Worm (Caenorhabditis elegans) whole organism, midembryonic: ENCODE measurements around the gene cyp-35D1.

Experiments used
- T22C8.4 ChIP-seq: fragments of 200-800 bp; sonication (Bioruptor generic); IDR thresholded peaks from 2 replicates; pipeline ENCODE4 v1.3.6; 2022; ENCODE audit warnings: missing genetic modification characterization, missing compliant biosample characterization
- cog-1 ChIP-seq: sonication (generic microtip); optimal IDR thresholded peaks from 2 replicates; lab custom pipeline; 2016; ENCODE audit warnings: missing genetic modification characterization, missing compliant biosample characterization
- flt-1 ChIP-seq: fragments of 200-800 bp; sonication (Bioruptor generic); IDR thresholded peaks from 2 replicates; pipeline ENCODE4 v1.3.6; 2022; ENCODE audit warnings: missing genetic modification characterization, missing compliant biosample characterization
- klf-2 ChIP-seq: fragments of 200-800 bp; sonication (Bioruptor generic); conservative IDR thresholded peaks from 2 replicates; pipeline ENCODE4 v1.3.6; 2022; ENCODE audit warnings: missing genetic modification reagents, missing genetic modification characterization, missing compliant biosample characterization
- med-1 ChIP-seq: sonication (generic microtip); optimal IDR thresholded peaks from 2 replicates; lab custom pipeline; 2017; ENCODE audit warnings: missing genetic modification characterization, mild to moderate bottlenecking, missing compliant biosample characterization, antibody characterized with exemption, missing genetic modification reagents; ENCODE audit not compliant: insufficient read depth
- ref-1 ChIP-seq: fragments of 200-800 bp; sonication (Bioruptor generic); conservative IDR thresholded peaks from 2 replicates; pipeline ENCODE4 v1.3.6; 2022; ENCODE audit warnings: missing genetic modification reagents, missing genetic modification characterization, missing compliant biosample characterization
- tab-1 ChIP-seq: fragments of 200-800 bp; sonication (Bioruptor generic); IDR thresholded peaks from 2 replicates; pipeline ENCODE4 v1.3.6; 2022; ENCODE audit warnings: missing genetic modification characterization, missing compliant biosample characterization
- ztf-23 ChIP-seq: fragments of 200-800 bp; sonication (Bioruptor generic); IDR thresholded peaks from 2 replicates; pipeline ENCODE4 v1.3.6; 2022; ENCODE audit warnings: missing genetic modification reagents, missing genetic modification characterization, missing compliant biosample characterization
- ztf-29 ChIP-seq: fragments of 200-800 bp; sonication (Bioruptor generic); IDR thresholded peaks from 2 replicates; pipeline ENCODE4 v1.3.6; 2022; ENCODE audit warnings: missing genetic modification reagents, missing genetic modification characterization, missing compliant biosample characterization

The cyp-35D1 gene

DNA sequence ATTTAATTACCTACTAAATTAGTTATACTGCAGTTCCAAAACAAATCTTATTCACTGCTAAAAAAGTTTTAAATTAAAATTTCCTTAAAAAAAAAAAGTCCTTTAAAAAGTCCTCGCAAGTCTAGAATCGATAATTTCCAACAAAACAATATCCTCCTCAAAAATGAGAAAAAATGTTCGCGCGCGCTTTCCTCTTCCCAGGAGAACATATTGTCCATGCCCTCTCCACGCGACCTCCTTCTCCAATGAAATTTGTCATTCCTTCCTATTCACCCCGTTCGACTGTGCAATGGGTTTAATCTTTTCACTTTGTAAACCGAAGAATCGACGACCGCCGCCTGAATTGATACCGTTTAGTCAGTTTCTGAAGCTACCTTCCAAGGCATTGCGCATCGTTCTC, 32.9 kb upstream of the cyp-35D1 start, which contains the start of gene T10C6.10:
TSS of gene T10C6.10 (plus strand) at position 248 of the 400 bp plus-strand sequence.
- TF ChIP-seq cog-1 (tag; lab: Kevin White, UChicago) = no peak
- TF ChIP-seq klf-2 (GFP tag; lab: Robert Waterston, UW) = no peak
- TF ChIP-seq med-1 = no peak
- no peak for TF ChIP-seq tab-1 (GFP tag; lab: Robert Waterston, UW)
- no peak for TF ChIP-seq ref-1
- no peak for TF ChIP-seq ztf-29 (GFP tag; lab: Robert Waterston, UW)
- no peak for TF ChIP-seq ztf-23
- TF ChIP-seq flt-1 (GFP tag; lab: Robert Waterston, UW) = no peak
- TF ChIP-seq T22C8.4 = no peak

DNA sequence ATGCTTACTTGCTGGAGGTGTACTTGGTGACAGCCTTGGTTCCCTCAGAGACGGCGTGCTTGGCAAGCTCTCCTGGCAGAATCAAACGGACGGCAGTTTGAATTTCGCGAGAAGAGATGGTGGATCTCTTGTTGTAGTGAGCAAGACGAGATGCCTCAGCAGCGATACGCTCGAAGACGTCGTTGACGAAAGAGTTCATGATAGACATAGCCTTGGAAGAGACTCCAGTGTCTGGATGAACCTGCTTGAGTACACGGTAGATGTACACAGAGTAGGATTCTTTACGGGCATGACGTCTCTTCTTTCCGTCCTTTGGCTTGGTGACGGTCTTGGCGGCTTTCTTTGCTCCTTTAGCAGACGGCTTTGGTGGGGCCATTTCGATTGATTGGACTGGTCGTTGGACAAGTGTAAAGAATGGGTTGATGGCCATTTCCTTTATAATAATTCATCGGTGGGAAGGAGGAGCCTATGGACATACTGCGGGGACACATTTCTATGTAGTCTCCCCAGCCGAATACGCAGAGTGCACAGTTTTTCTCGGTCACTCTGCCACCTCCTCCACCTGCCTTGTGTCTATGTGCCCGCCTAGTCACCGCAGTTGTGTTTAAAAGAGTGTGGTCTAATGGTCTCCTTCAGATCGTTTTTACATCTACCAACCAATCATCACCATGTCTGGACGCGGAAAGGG, 28.8 kb upstream of the cyp-35D1 start, which contains the start of the genes his-4 and his-3:
TSS of gene his-4 (minus strand) at position 376 of the 688 bp plus-strand sequence.
TSS of gene his-3 (plus strand) at position 669 of the 688 bp plus-strand sequence.
- TF ChIP-seq cog-1 (tag; lab: Kevin White, UChicago) (peak; percentile 31), ref-1 (0 out of 2 replicates have a peak, but pooled peaks have one; percentile 7), flt-1 (GFP tag; lab: Robert Waterston, UW) (peak; percentile 64; the same call in 1 of the 2 replicates), T22C8.4 (peak; percentile 12; the same call in 1 of the 2 replicates), ztf-29 (GFP tag; lab: Robert Waterston, UW) (peak; percentile 76)

DNA sequence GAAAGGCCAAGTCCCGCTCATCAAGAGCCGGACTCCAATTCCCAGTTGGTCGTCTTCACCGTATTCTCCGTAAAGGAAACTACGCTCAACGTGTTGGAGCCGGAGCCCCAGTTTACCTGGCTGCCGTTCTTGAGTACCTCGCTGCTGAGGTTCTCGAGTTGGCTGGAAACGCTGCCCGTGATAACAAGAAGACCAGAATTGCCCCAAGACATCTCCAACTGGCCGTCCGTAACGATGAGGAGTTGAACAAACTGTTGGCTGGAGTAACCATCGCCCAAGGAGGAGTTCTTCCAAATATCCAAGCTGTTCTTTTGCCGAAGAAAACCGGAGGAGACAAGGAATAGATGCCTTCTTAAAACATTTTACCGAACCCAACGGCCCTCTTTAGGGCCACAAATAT, 28.2 kb upstream of the cyp-35D1 start:
- TF ChIP-seq flt-1 (GFP tag; lab: Robert Waterston, UW) = peak; percentile 25

DNA sequence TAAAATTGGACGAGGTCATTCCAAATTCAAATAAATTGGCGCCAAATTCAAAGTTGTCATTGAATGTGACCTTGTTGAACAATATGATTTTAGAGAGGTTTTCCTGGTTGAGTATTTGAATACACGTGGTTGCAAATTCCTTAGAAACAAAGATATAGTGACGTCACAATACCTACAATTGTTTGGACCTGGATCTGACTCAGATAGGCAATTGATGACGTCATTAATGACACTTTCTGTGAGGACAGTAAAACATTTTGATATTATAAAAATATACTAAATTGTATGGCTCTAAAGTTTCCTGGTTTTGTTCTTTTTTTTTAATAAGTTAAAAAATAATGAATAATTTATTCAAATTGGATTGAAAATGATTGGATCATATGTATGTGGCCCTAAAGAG, 27.6 kb upstream of the cyp-35D1 start:
- TF ChIP-seq T22C8.4 (no peak), med-1 (no peak), ztf-29 (GFP tag; lab: Robert Waterston, UW) (no peak), klf-2 (GFP tag; lab: Robert Waterston, UW) (no peak), ztf-23 (no peak), cog-1 (tag; lab: Kevin White, UChicago) (no peak), tab-1 (GFP tag; lab: Robert Waterston, UW) (no peak), ref-1 (no peak), flt-1 (GFP tag; lab: Robert Waterston, UW) (no peak)

DNA sequence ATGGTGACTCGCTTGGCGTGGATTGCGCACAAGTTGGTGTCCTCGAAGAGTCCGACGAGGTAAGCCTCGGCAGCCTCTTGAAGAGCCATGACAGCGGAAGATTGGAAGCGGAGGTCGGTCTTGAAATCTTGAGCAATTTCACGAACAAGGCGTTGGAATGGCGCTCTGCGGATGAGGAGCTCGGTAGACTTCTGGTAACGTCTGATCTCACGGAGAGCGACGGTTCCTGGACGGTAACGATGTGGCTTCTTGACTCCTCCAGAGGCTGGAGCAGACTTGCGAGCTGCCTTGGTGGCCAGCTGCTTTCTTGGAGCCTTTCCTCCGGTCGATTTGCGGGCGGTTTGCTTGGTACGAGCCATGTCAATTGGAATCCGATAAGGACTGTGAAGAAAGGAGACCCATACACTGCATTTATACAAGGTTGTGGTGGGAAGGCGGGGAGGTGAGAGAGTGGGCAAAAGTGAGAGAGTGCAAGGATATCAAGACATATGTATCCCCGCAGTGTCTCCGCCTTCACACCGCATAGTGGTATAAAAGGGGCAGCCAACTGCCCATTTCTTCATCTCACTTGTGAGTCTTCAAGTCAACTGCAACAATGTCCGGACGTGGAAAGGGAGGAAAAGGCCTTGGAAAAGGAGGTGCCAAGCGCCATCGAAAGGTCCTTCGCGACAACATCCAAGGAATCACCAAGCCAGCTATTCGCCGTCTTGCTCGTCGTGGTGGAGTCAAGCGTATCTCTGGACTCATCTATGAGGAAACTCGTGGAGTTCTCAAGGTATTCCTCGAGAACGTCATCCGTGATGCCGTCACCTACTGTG, 26.9 kb upstream of the cyp-35D1 start, which contains the start of the genes his-2 and his-1:
TSS of gene his-2 (minus strand) at position 359 of the 818 bp plus-strand sequence.
TSS of gene his-1 (plus strand) at position 596 of the 818 bp plus-strand sequence.
- 0 out of 2 replicates have a peak, but pooled peaks have one; percentile 3 for TF ChIP-seq klf-2 (GFP tag; lab: Robert Waterston, UW)
- TF ChIP-seq flt-1 (GFP tag; lab: Robert Waterston, UW) = peak; percentile 81
- TF ChIP-seq ztf-23 = 0 out of 2 replicates have a peak, but pooled peaks have one; percentile 35

DNA sequence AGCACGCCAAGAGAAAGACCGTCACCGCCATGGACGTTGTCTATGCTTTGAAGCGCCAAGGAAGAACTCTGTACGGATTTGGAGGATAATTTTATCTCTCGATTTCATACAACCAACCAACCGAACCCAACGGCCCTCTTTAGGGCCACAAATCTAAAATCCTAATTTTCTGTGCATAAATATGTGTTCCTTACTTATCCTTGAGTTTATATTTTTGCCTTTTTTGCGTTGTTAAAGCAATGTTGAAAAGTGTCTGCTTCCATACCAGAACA, 26.4 kb upstream of the cyp-35D1 start:
- TF ChIP-seq med-1 = no peak

DNA sequence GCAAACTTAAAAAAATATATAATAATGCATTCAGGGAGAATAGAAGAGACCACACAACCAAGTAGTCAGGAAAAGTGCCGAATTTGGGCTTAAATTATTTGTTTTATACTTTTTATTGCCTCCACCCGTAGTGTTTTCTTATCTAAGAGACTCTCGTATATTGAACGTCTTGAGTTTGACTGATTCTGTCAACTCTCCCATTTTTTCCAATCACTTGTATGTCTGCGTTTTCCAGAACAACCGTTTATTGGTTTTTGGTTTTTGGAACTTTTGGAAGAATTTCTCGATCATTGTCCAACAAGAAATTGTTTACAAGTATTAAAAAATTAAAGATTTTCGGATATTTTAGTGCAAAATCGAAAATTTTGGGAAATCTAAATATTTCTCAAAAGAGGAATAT, 25.4 kb upstream of the cyp-35D1 start:
- TF ChIP-seq klf-2 (GFP tag; lab: Robert Waterston, UW) = no peak
- no peak for TF ChIP-seq ztf-29 (GFP tag; lab: Robert Waterston, UW)
- TF ChIP-seq T22C8.4 = no peak
- no peak for TF ChIP-seq ref-1
- TF ChIP-seq med-1 = no peak
- TF ChIP-seq tab-1 (GFP tag; lab: Robert Waterston, UW) = no peak
- no peak for TF ChIP-seq cog-1 (tag; lab: Kevin White, UChicago)
- TF ChIP-seq ztf-23 = no peak
- TF ChIP-seq flt-1 (GFP tag; lab: Robert Waterston, UW) = no peak

DNA sequence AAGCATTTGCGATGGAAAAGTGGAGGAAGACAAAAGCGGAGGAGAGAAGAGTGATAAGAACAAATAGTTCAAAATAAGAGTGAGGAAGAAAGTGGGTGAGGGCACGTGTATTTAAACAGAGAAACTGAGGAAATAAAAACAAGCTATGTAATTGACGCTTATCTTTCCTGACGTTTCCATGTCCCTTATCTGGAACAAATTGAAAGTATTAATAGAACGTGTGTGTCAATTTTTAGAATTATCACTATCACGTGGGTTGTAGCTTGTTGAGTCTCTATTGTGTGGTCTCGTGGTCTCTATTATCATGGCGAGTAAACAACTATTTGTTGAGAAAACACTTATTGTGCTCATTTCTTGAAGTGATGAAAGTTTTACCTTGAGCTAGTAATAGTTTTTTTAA, 23.2 kb upstream of the cyp-35D1 start, which contains the start of gene T10C6.15:
TSS of gene T10C6.15 (minus strand) at position 104 of the 400 bp plus-strand sequence.
- TF ChIP-seq ref-1 (no peak), tab-1 (GFP tag; lab: Robert Waterston, UW) (no peak), ztf-29 (GFP tag; lab: Robert Waterston, UW) (no peak), ztf-23 (no peak), T22C8.4 (no peak), med-1 (no peak), cog-1 (tag; lab: Kevin White, UChicago) (no peak)

DNA sequence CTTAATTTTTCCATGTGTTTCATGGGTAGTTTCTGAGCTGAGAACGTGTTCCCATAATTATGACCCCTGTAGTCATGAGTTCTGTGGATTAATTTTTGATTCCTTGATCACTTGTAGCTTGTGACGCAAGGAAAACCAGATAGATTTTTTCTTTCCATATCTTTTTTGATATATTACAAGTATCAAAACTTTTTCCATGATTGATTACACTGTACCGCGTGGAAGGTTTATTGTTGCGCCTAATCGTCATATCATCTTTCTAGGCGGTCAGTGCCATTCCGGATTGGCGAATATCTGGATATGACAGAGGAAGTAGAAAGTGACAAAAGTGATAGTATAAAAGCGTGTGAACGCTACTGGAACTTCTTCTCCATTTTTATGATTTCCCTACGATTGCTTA, 22.5 kb upstream of the cyp-35D1 start, which contains the start of gene ZK285.2:
TSS of gene ZK285.2 (plus strand) at position 301 of the 400 bp plus-strand sequence.
- TF ChIP-seq T22C8.4 (no peak), cog-1 (tag; lab: Kevin White, UChicago) (no peak), ref-1 (no peak)

DNA sequence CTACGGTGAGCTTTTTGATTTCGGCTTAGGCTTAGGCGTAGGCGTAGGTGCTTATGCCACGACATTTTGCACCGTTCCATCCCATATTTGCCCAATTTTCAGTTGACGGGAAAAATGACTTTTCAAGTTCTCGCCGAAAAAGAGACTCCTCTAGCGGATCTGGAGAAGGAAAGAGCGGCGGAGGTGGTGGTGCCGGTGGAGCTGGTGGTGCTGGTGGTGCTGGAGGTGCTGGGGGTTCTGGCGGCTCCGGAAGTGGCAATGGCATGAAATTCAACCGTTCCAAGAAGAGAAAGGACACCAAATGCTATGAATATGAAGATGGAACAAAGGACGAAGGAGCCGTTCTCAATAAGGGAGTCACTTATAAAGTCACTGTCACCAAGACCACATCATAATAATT, 22.0 kb upstream of the cyp-35D1 start:
- TF ChIP-seq ref-1 = no peak
- no peak for TF ChIP-seq ztf-29 (GFP tag; lab: Robert Waterston, UW)
- TF ChIP-seq tab-1 (GFP tag; lab: Robert Waterston, UW) = no peak
- no peak for TF ChIP-seq klf-2 (GFP tag; lab: Robert Waterston, UW)
- TF ChIP-seq ztf-23 = no peak
- TF ChIP-seq cog-1 (tag; lab: Kevin White, UChicago) = no peak
- no peak for TF ChIP-seq flt-1 (GFP tag; lab: Robert Waterston, UW)
- TF ChIP-seq T22C8.4 = no peak
- TF ChIP-seq med-1 = no peak
